Worm (Caenorhabditis elegans): ENCODE data around the gene F07F6.2.

DNA sequence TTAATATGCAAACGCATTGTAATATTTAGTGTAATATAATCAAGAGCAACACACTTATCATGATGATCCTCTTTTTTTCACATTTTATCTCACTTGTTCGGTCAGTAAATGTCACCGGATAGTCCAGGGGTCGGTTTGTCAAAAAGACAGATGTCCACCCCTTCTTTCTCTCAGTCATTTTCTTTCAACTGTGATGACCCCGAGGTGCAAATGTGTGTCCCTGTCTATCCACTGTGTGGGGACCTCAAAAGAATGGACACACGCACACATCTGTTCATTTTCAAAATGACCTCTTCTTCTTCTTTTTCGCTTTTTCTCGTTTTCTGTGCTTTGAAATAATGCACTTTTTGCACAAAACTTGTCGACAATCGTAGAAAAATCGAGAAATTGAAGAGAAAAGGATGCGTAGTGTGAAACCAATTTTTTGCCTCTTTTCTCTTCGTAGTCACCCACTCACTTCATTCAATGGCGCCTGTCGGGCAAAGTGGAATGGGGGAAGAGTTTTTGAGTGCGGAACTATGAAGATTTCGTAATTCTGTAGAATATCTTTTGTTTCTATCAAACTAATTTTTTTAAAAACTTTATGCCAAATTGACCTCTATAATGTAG lies 33.8 kb downstream of the F07F6.2 start:
- TF ChIP-seq unc-62 (GFP tag; optimal IDR thresholded peaks at IDR 0.05), result no peak
- TF ChIP-seq lin-39 (tag; optimal IDR thresholded peaks at IDR 0.05), result no peak
- no peak for TF ChIP-seq fos-1 (tag; optimal IDR thresholded peaks at IDR 0.05)
- TF ChIP-seq elt-3 (tag; optimal IDR thresholded peaks at IDR 0.05), result no peak

Measured in whole organism, L2 larva.